Fruit fly (Drosophila melanogaster): ENCODE data around the gene CG13473.
A peak's percentile ranks its signal among the peaks of the same experiment; 100 is the strongest.

DNA sequence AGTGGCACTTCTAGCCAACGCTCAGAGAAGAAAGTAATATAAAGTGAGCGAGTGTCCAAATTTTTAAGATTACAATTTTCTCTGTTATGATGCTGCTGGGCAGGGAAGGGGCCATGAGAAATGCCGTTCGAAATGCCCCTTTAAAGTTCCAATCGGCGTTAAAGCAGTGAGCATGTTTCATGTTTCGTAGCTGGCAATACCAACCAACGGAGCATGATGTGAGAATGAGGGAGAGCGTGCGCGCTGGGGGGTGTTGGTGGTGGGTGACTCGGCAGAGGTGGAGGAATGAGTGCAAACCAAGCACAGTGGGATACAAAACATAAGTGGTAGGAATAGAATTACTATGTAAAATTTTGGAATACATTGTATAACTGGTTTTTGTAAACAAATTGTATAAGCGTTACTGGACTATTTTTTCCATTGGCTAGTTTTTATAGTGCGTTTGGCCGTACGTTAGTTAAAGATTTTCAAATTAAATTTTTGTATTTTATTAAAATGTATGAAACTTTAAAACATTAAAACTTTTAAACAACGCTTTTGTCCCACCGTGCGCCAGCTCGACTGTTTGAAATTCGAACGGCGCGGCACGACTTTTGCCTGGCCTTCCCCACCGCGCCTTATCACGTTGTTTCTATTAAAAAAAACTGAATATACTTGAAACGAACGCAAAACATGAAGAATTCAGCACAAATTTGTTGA is 30.7 kb downstream of the CG13473 start:
- peak; percentile 99 for TF ChIP-seq toy (GFP tag; IDR thresholded peaks at IDR 0.05)
- no peak for TF ChIP-seq pan (optimal IDR thresholded peaks at IDR 0.05)
- peak in 1 of 2 experiments; percentile 99 for TF ChIP-seq pan (GFP tag; optimal IDR thresholded peaks at IDR 0.05 in 1 of 2, IDR thresholded peaks at IDR 0.05 in 1 of 2)
- TF ChIP-seq Xrp1 (GFP tag; IDR thresholded peaks at IDR 0.05) = peak; percentile 100
- TF ChIP-seq Jarid2 (GFP tag; optimal IDR thresholded peaks at IDR 0.05) = peak; percentile 98
- peak; percentile 100 for TF ChIP-seq phol (tag; optimal IDR thresholded peaks at IDR 0.05)
- peak; percentile 34; the same call in 1 of the 4 replicates for TF ChIP-seq Dll (GFP tag; IDR thresholded peaks at IDR 0.05; ENCODE audit: partially characterized antibody)
- TF ChIP-seq Ets65A (GFP tag) = peak; percentile 100
- TF ChIP-seq Dfd (GFP tag; optimal IDR thresholded peaks at IDR 0.05) = peak in 1 of 2 experiments; percentile 97
- TF ChIP-seq CG17385 (GFP tag; optimal IDR thresholded peaks at IDR 0.05) = peak; percentile 100
- peak; percentile 99 for TF ChIP-seq shn (GFP tag; optimal IDR thresholded peaks at IDR 0.05)
- no peak for TF ChIP-seq hth (optimal IDR thresholded peaks at IDR 0.05)
- peak; percentile 100 for TF ChIP-seq lab (GFP tag; optimal IDR thresholded peaks at IDR 0.05)
- TF ChIP-seq otp (GFP tag; IDR thresholded peaks at IDR 0.05) = peak; percentile 99
- TF ChIP-seq amos (GFP tag; IDR thresholded peaks at IDR 0.05; ENCODE audit: partially characterized antibody) = 0 out of 2 replicates have a peak, but pooled peaks have one; percentile 12
